Worm (Caenorhabditis elegans) whole organism, L2 larva: ENCODE results near the gene C12D8.21.

Source experiments
- C34F6.9 ChIP-seq: fragments of 150-350 bp; optimal IDR thresholded peaks from 2 replicates; lab custom pipeline; 2014; ENCODE audit warnings: missing biosample characterization, missing genetic modification characterization
- F13H6.1 ChIP-seq: sonication (generic microtip); optimal IDR thresholded peaks from 2 replicates; lab custom pipeline; 2016; ENCODE audit warnings: missing genetic modification characterization, missing compliant biosample characterization
- Y55F3AM.14 ChIP-seq: fragments of 200-800 bp; sonication (Bioruptor generic); optimal IDR thresholded peaks from 2 replicates; lab custom pipeline; 2018; ENCODE audit warnings: mild to moderate bottlenecking, missing genetic modification characterization, missing compliant biosample characterization
- ZK546.5 ChIP-seq: sonication (generic microtip); optimal IDR thresholded peaks from 2 replicates; lab custom pipeline; 2017; ENCODE audit warnings: missing biosample characterization, missing genetic modification characterization
- alr-1 ChIP-seq: fragments of 150-350 bp; optimal IDR thresholded peaks from 2 replicates; lab custom pipeline; 2014; ENCODE audit warnings: missing biosample characterization, missing genetic modification characterization
- aly-2 ChIP-seq: fragments of 150-350 bp; optimal IDR thresholded peaks from 2 replicates; lab custom pipeline; 2014; ENCODE audit warnings: missing biosample characterization, missing genetic modification characterization
- ceh-82 ChIP-seq: fragments of 150-350 bp; optimal IDR thresholded peaks from 2 replicates; lab custom pipeline; 2014; ENCODE audit warnings: missing biosample characterization, missing genetic modification characterization
- crh-2 ChIP-seq: sonication (generic microtip); optimal IDR thresholded peaks from 2 replicates; lab custom pipeline; 2017; ENCODE audit warnings: missing biosample characterization, missing genetic modification characterization
- egl-27 ChIP-seq: sonication (generic microtip); optimal IDR thresholded peaks from 3 replicates; lab custom pipeline; 2017; ENCODE audit warnings: missing biosample characterization, missing genetic modification reagents, missing genetic modification characterization
- elt-3 ChIP-seq: sonication (generic microtip); optimal IDR thresholded peaks from 2 replicates; lab custom pipeline; 2017; ENCODE audit warnings: missing biosample characterization, missing genetic modification characterization
- fos-1 ChIP-seq: fragments of 150-350 bp; optimal IDR thresholded peaks from 2 replicates; lab custom pipeline; 2014; ENCODE audit warnings: missing biosample characterization, missing genetic modification characterization
- gmeb-1 ChIP-seq: fragments of 150-350 bp; optimal IDR thresholded peaks from 2 replicates; lab custom pipeline; 2014; ENCODE audit warnings: missing biosample characterization, missing genetic modification characterization
- lin-11 ChIP-seq: fragments of 150-350 bp; sonication (generic microtip); optimal IDR thresholded peaks from 2 replicates; lab custom pipeline; 2014; ENCODE audit warnings: missing biosample characterization, missing genetic modification characterization, inconsistent platforms, mixed read lengths
- lin-13 ChIP-seq: fragments of 150-350 bp; optimal IDR thresholded peaks from 2 replicates; lab custom pipeline; 2014; ENCODE audit warnings: missing biosample characterization, missing genetic modification reagents, missing genetic modification characterization
- lin-39 ChIP-seq: fragments of 150-350 bp; optimal IDR thresholded peaks from 2 replicates; lab custom pipeline; 2014; ENCODE audit warnings: missing biosample characterization, missing genetic modification reagents, missing genetic modification characterization
- lsy-2 ChIP-seq, 2 experiments: fragments of 150-350 bp in 1 of 2; sonication (generic microtip) in 1 of 2; optimal IDR thresholded peaks; 2 replicates each; lab custom pipeline; 2014 to 2017; ENCODE audit warnings: missing biosample characterization in 2 of 2, missing genetic modification characterization in 2 of 2
- mab-5 ChIP-seq: fragments of 150-350 bp; optimal IDR thresholded peaks from 2 replicates; lab custom pipeline; 2014; ENCODE audit warnings: missing biosample characterization, missing genetic modification characterization
- mbf-1 ChIP-seq: sonication (generic microtip); optimal IDR thresholded peaks from 2 replicates; lab custom pipeline; 2017; ENCODE audit warnings: missing biosample characterization, missing genetic modification characterization
- mdl-1 ChIP-seq, 2 experiments: fragments of 150-350 bp in 1 of 2; sonication (generic microtip) in 1 of 2; optimal IDR thresholded peaks; 2 replicates each; lab custom pipeline; 2017; ENCODE audit warnings: missing biosample characterization in 2 of 2, missing genetic modification characterization in 2 of 2
- nhr-10 ChIP-seq: sonication (generic microtip); optimal IDR thresholded peaks from 2 replicates; lab custom pipeline; 2017; ENCODE audit warnings: missing biosample characterization, missing genetic modification characterization
- nhr-11 ChIP-seq: fragments of 150-350 bp; optimal IDR thresholded peaks from 2 replicates; lab custom pipeline; 2014; ENCODE audit warnings: missing biosample characterization, missing genetic modification characterization
- nhr-12 ChIP-seq: fragments of 150-350 bp; optimal IDR thresholded peaks from 2 replicates; lab custom pipeline; 2014; ENCODE audit warnings: missing biosample characterization, missing genetic modification characterization
- nhr-129 ChIP-seq: fragments of 150-350 bp; optimal IDR thresholded peaks from 2 replicates; lab custom pipeline; 2014; ENCODE audit warnings: missing biosample characterization, missing genetic modification characterization
- nhr-23 ChIP-seq: fragments of 150-350 bp; optimal IDR thresholded peaks from 2 replicates; lab custom pipeline; 2014; ENCODE audit warnings: missing biosample characterization, missing genetic modification reagents, missing genetic modification characterization
- nhr-237 ChIP-seq: fragments of 150-350 bp; optimal IDR thresholded peaks from 2 replicates; lab custom pipeline; 2014; ENCODE audit warnings: missing biosample characterization, missing genetic modification characterization
- nhr-25 ChIP-seq: fragments of 150-350 bp; sonication (generic microtip); optimal IDR thresholded peaks from 3 replicates; lab custom pipeline; 2014; ENCODE audit warnings: missing biosample characterization, missing genetic modification characterization
- nhr-6 ChIP-seq: fragments of 150-350 bp; optimal IDR thresholded peaks from 2 replicates; lab custom pipeline; 2014; ENCODE audit warnings: missing biosample characterization, missing genetic modification characterization
- nhr-77 ChIP-seq: fragments of 150-350 bp; optimal IDR thresholded peaks from 2 replicates; lab custom pipeline; 2014; ENCODE audit warnings: missing biosample characterization, missing genetic modification characterization
- sem-4 ChIP-seq: fragments of 150-350 bp; optimal IDR thresholded peaks from 2 replicates; lab custom pipeline; 2014; ENCODE audit warnings: missing biosample characterization, missing genetic modification reagents, missing genetic modification characterization
- skn-1 ChIP-seq: sonication (generic microtip); optimal IDR thresholded peaks from 2 replicates; lab custom pipeline; 2017; ENCODE audit warnings: missing biosample characterization, missing genetic modification characterization
- sma-3 ChIP-seq: sonication (generic microtip); optimal IDR thresholded peaks from 2 replicates; lab custom pipeline; 2016; ENCODE audit warnings: missing genetic modification reagents, missing genetic modification characterization, missing compliant biosample characterization
- sma-9 ChIP-seq, 2 experiments: fragments of 150-350 bp in 1 of 2; sonication (generic microtip) in 1 of 2; optimal IDR thresholded peaks; 2 replicates each; lab custom pipeline; 2014 to 2016; ENCODE audit warnings: missing genetic modification characterization in 2 of 2, mild to moderate bottlenecking in 1 of 2, missing biosample characterization in 1 of 2, missing compliant biosample characterization in 1 of 2, missing genetic modification reagents in 1 of 2, moderate library complexity in 1 of 2
- snpc-4 ChIP-seq: fragments of 150-350 bp; optimal IDR thresholded peaks from 2 replicates; lab custom pipeline; 2014; ENCODE audit warnings: missing biosample characterization, missing genetic modification characterization
- unc-55 ChIP-seq: fragments of 150-350 bp; sonication (generic microtip); optimal IDR thresholded peaks from 3 replicates; lab custom pipeline; 2014; ENCODE audit warnings: missing biosample characterization, missing genetic modification reagents, missing genetic modification characterization
- zag-1 ChIP-seq: fragments of 150-350 bp; optimal IDR thresholded peaks from 2 replicates; lab custom pipeline; 2014; ENCODE audit warnings: missing biosample characterization, missing genetic modification characterization
- ztf-11 ChIP-seq: sonication (generic microtip); optimal IDR thresholded peaks from 2 replicates; lab custom pipeline; 2017; ENCODE audit warnings: missing biosample characterization, missing genetic modification characterization
- ztf-4 ChIP-seq: fragments of 150-350 bp; optimal IDR thresholded peaks from 2 replicates; lab custom pipeline; 2014; ENCODE audit warnings: missing biosample characterization, missing genetic modification characterization

C12D8.21 gene

DNA sequence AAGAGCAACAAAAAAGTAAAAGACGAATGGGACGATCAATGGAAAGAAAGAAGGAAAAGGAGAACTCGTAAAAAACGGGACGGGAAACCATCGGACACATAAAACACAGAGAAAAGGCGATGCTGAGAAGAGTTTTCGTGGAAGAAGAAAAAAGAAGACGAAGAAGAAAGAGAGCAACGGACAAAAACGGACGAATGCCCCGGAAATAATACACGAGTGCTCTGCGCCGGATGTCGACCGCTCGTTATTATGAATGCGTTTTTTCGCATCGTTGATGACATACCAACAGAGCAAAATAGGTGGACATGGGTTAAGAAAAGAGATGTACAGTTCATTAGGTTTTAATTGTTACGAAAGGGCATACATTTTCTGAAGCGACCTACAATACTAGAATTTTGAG lies 34.6 kb upstream of the C12D8.21 start, which contains the start of gene Y22F5A.11:
Gene Y22F5A.11 (minus strand): TSS at position 28 of the 400 bp plus-strand sequence.
- TF ChIP-seq nhr-12 (tag; lab: Kevin White, UChicago) (no peak), Y55F3AM.14 (GFP tag; lab: Kevin White, UChicago) (no peak), zag-1 (tag; lab: Kevin White, UChicago) (no peak), C34F6.9 (tag; lab: Kevin White, UChicago) (no peak), nhr-129 (tag; lab: Kevin White, UChicago) (no peak), elt-3 (tag; lab: Kevin White, UChicago) (no peak), nhr-11 (no peak), mbf-1 (tag; lab: Kevin White, UChicago) (no peak), snpc-4 (tag; lab: Kevin White, UChicago) (peak; percentile 51), nhr-10 (tag; lab: Kevin White, UChicago) (no peak), unc-55 (GFP tag; lab: Kevin White, UChicago) (peak; percentile 37), sem-4 (tag; lab: Kevin White, UChicago) (no peak), nhr-25 (tag; lab: Kevin White, UChicago) (no peak), lin-39 (tag; lab: Kevin White, UChicago) (no peak), crh-2 (tag; lab: Kevin White, UChicago) (no peak), aly-2 (tag; lab: Kevin White, UChicago) (no peak), lsy-2 (tag; optimal IDR thresholded peaks at IDR 0.05; lab: Kevin White, UChicago) (peak in 1 of 2 experiments; percentile 22), fos-1 (tag; lab: Kevin White, UChicago) (no peak), F13H6.1 (tag; lab: Kevin White, UChicago) (no peak)

DNA sequence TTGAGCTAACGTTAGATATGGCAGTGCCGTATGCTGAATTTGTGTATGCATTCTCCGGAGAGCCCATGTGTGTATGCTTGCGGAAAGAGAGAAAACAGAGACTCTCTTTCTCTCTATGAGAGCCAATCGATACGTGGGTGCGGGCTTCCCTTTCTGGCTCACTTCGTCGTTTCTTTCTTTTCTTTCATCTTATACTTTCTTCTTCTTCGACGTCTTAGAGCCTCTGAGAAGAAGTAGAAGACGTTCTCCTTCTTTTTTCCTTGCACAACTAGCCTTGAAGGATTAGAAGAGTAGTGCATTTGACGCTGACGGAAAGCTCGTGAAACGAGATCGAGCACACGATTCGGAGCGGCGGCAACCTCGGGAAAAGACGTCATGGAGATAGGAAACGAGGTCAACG lies 32.8 kb upstream of the C12D8.21 start:
- TF ChIP-seq nhr-129 (tag; lab: Kevin White, UChicago) (peak; percentile 73), mdl-1 (tag; optimal IDR thresholded peaks at IDR 0.05; lab: Kevin White, UChicago) (peak in 1 of 2 experiments; percentile 74), unc-55 (GFP tag; lab: Kevin White, UChicago) (peak; percentile 87), snpc-4 (tag; lab: Kevin White, UChicago) (peak; percentile 15), mab-5 (peak; percentile 14), F13H6.1 (tag; lab: Kevin White, UChicago) (peak; percentile 62), lsy-2 (tag; optimal IDR thresholded peaks at IDR 0.05; lab: Kevin White, UChicago) (peak in 1 of 2 experiments; percentile 67), nhr-23 (tag; lab: Kevin White, UChicago) (no peak), crh-2 (tag; lab: Kevin White, UChicago) (peak; percentile 46), nhr-6 (tag; lab: Kevin White, UChicago) (peak; percentile 62), lin-11 (tag; lab: Kevin White, UChicago) (peak; percentile 22), gmeb-1 (tag; lab: Kevin White, UChicago) (no peak), sma-9 (GFP tag; optimal IDR thresholded peaks at IDR 0.05; lab: Kevin White, UChicago) (peak; percentile 60), sma-9 (tag; optimal IDR thresholded peaks at IDR 0.05; lab: Kevin White, UChicago) (no peak), zag-1 (tag; lab: Kevin White, UChicago) (peak; percentile 73), fos-1 (tag; lab: Kevin White, UChicago) (no peak), egl-27 (tag; lab: Kevin White, UChicago) (peak; percentile 36), skn-1 (tag; lab: Kevin White, UChicago) (no peak), aly-2 (tag; lab: Kevin White, UChicago) (no peak), alr-1 (tag; lab: Kevin White, UChicago) (peak; percentile 25), ztf-11 (tag; lab: Kevin White, UChicago) (no peak), C34F6.9 (tag; lab: Kevin White, UChicago) (peak; percentile 78), ztf-4 (tag; lab: Kevin White, UChicago) (peak; percentile 37), ceh-82 (no peak), Y55F3AM.14 (GFP tag; lab: Kevin White, UChicago) (peak; percentile 25), lin-13 (GFP tag; lab: Kevin White, UChicago) (peak; percentile 40)

DNA sequence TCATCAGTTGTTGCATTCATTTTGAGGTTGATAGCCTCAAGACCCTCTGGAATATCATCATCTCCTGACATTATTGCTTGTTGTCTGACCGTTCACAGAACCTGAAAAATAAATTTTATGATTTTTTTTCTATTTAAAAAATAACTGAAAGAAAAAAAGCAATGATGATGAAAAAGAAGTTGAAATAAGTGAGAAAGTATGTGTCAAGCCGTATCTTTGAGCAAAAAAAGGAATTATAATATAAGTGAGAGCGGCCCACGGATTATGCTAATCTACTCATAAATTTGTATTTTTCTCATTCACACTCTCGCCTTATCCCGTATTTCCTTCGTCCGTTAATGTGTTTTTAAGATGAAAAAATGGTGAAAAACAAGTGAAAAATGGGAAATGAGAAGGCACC lies 29.2 kb upstream of the C12D8.21 start, which contains the start of gene ric-4:
Gene ric-4 (minus strand): TSS at position 101 of the 400 bp plus-strand sequence.
- TF ChIP-seq nhr-25 (tag; lab: Kevin White, UChicago) = no peak
- no peak for TF ChIP-seq F13H6.1 (tag; lab: Kevin White, UChicago)

DNA sequence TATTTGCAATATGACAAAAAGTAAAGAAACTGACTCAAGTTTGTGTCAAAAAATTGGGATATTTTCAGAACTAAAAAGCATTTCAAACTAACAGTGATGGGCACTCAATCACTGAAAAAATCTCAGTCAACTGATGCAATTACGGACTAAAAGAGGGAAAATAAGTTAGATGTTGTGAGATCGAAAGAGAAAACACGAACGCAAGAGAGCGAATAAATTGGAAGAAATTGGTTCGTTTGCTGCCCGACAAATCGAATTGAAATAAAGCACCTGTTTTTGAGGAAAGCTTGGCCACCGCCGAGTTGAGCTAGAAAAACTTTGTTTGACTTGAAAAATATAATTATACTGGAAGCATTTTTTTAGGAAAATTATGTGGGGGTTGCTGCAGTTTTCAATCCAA lies 25.1 kb upstream of the C12D8.21 start:
- TF ChIP-seq sma-3 = no peak
- no peak for TF ChIP-seq nhr-237 (tag; lab: Kevin White, UChicago)
- TF ChIP-seq mbf-1 (tag; lab: Kevin White, UChicago) = no peak
- no peak for TF ChIP-seq nhr-77 (tag; lab: Kevin White, UChicago)
- TF ChIP-seq ZK546.5 (tag; lab: Kevin White, UChicago) = no peak
